Worm (Caenorhabditis elegans): ENCODE results near the gene ifta-1.

The ifta-1 gene

DNA sequence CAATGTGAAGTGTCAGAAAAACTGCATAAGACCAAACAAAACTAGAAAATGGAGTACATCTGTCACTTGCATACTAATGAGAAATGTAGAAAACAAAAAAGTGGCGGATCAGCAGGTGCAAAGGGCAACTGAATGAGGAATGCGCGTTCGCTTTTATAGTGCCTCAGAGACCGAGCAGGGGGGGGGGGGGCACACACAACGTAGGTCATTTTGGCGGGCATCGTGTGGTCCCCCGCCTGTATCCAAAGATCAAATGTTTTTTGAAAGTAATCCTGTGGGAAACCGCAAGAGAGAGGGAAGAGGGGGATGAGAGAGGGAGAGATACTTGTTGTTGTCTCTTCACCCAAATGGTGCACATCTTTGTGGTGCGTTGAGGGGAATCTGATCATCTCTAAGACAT is 34.2 kb downstream of the ifta-1 start (continued):
- TF ChIP-seq F22D6.2 (tag; optimal IDR thresholded peaks at IDR 0.05) = no peak
- TF ChIP-seq nfya-1 (tag; optimal IDR thresholded peaks at IDR 0.05; ENCODE audit: borderline replicate concordance, insufficient read depth) = no peak
- no peak for TF ChIP-seq bed-1 (GFP tag; IDR thresholded peaks at IDR 0.05)
- TF ChIP-seq tbp1 (GFP tag; optimal IDR thresholded peaks at IDR 0.05) = no peak
- TF ChIP-seq dpff-1 (tag; optimal IDR thresholded peaks at IDR 0.05) = no peak
- TF ChIP-seq akir-1 (GFP tag; optimal IDR thresholded peaks at IDR 0.05) = no peak
- TF ChIP-seq Y95B8A.8 (GFP tag; IDR thresholded peaks at IDR 0.05) = no peak
- no peak for TF ChIP-seq pbrm-1 (GFP tag; IDR thresholded peaks at IDR 0.05)
- TF ChIP-seq unc-62 (GFP tag; optimal IDR thresholded peaks at IDR 0.05) = no peak
- no peak for TF ChIP-seq ceh-100 (GFP tag; IDR thresholded peaks at IDR 0.05)
- TF ChIP-seq madf-6 (GFP tag; IDR thresholded peaks at IDR 0.05) = peak; percentile 71
- TF ChIP-seq F55B11.4 (tag; optimal IDR thresholded peaks at IDR 0.05; ENCODE audit: borderline replicate concordance, insufficient read depth) = no peak

DNA sequence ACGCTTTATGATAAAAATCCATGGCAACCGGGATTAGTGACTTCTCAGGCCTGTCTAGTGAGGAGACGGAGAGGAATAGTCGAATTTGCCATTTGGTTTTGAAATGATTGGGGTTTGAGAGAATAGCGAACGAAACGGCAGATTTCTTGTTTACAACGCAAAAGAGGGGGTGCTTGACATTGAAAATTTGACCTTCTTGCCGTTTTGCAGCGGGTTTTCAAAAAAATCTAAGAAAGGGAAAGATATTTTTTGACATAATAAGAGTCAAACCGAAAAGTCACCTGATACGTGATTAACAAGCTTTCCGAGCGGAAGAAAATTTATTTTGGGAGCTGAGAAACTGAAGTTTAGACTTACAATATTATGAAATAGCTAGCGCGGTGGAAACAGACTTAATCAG is 34.7 kb downstream of the ifta-1 start:
- TF ChIP-seq lin-26 (GFP tag; IDR thresholded peaks at IDR 0.05) = no peak
- TF ChIP-seq tbp1 (GFP tag; optimal IDR thresholded peaks at IDR 0.05) = no peak
- no peak for TF ChIP-seq ccch-3 (GFP tag; optimal IDR thresholded peaks at IDR 0.05)
- TF ChIP-seq cebp-1 (GFP tag; IDR thresholded peaks at IDR 0.05) = no peak
- TF ChIP-seq cebp-1 (tag; optimal IDR thresholded peaks at IDR 0.05) = peak; percentile 21

DNA sequence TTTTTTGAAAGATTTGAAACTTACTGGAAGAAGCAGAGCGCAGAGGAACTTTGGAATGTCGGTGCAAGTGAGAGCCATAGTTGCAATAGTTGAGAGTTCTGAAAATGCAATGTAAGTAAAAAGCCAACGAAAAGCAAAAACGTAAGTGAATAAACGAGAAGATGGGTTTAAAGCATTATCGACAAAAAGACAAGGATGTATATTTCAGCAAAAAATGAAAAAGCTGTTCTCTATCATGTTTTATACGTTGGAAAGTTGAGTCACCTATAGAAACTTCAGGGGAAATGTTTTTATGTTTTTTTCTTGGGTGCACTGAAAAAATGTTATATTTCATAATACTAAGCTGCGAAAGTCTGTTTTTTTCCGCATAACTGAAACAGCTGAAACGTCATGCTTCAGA is 35.5 kb downstream of the ifta-1 start, which contains the start of gene T23F2.5:
Gene T23F2.5 (minus strand): TSS at position 101 of the 400 bp plus-strand sequence.
- TF ChIP-seq cebp-1 (GFP tag; IDR thresholded peaks at IDR 0.05) = no peak
- TF ChIP-seq cebp-1 (tag; optimal IDR thresholded peaks at IDR 0.05) = peak; percentile 39
- no peak for TF ChIP-seq repo-1 (tag; optimal IDR thresholded peaks at IDR 0.05)

DNA sequence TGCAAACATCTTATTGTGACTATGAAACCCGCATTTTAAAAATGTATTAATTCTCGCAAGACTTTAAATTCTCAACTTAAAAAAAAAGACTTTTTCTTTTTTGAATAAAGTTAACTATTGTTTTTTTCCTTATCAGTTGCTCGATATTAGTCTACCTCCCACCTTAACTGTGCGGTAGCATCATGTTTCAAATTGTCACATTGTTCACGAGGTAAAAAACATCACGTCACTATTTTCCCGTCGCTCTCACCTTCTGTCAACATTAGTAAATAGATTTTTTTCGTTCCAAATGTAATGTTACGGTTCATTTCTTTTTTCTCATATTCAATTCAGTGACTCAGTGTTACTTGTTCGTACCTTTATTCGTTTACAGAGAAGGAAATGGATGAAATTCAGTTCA is 36.2 kb downstream of the ifta-1 start:
- no peak for TF ChIP-seq F22D6.2 (tag; optimal IDR thresholded peaks at IDR 0.05)
- TF ChIP-seq F57A8.1 (GFP tag; optimal IDR thresholded peaks at IDR 0.05) = no peak
- TF ChIP-seq nhr-90 (tag; optimal IDR thresholded peaks at IDR 0.05) = no peak
- TF ChIP-seq F37B4.10 (GFP tag; IDR thresholded peaks at IDR 0.05) = no peak
- TF ChIP-seq dpff-1 (tag; optimal IDR thresholded peaks at IDR 0.05) = no peak
- TF ChIP-seq F33H1.4 (GFP tag; IDR thresholded peaks at IDR 0.05) = no peak
- TF ChIP-seq ceh-27 (GFP tag; optimal IDR thresholded peaks at IDR 0.05) = no peak
- no peak for TF ChIP-seq Y53F4B.3 (GFP tag; IDR thresholded peaks at IDR 0.05)
- no peak for TF ChIP-seq snpc-1.3 (tag; optimal IDR thresholded peaks at IDR 0.05; ENCODE audit: insufficient read depth)
- no peak for TF ChIP-seq ceh-79 (tag; optimal IDR thresholded peaks at IDR 0.05)
- TF ChIP-seq rpc-1 (optimal IDR thresholded peaks at IDR 0.05) = no peak
- TF ChIP-seq rpc-1 (tag; optimal IDR thresholded peaks at IDR 0.05) = no peak
- TF ChIP-seq lin-40 (tag; optimal IDR thresholded peaks at IDR 0.05) = no peak
- no peak for TF ChIP-seq chd-7 (tag; optimal IDR thresholded peaks at IDR 0.05)
- no peak for TF ChIP-seq repo-1 (tag; optimal IDR thresholded peaks at IDR 0.05)
- TF ChIP-seq madf-3 (GFP tag; IDR thresholded peaks at IDR 0.05) = no peak
- no peak for TF ChIP-seq B0336.3 (GFP tag; IDR thresholded peaks at IDR 0.05)
- no peak for TF ChIP-seq tbx-9 (tag; optimal IDR thresholded peaks at IDR 0.05; ENCODE audit: borderline replicate concordance)

DNA sequence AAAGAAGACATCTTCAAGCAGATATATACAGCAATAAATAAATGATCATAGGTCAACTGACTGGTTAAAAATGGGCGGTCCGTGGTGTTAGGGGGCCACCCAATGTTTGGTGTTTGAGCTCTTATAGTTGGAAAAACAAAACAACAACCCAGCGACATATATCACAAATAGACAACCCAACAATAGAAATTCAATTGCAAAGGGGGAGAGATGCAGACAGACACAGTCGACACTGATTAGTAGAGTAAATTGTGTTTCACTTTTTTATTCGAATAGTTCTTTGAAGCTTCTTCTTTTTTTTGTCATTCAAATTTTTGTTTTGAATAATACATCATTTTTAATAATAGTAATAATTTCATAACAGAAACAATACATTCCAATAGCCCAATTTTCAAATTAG is 37.1 kb downstream of the ifta-1 start:
- no peak for TF ChIP-seq lag-1 (GFP tag; IDR thresholded peaks at IDR 0.05)
- no peak for TF ChIP-seq lin-40 (tag; optimal IDR thresholded peaks at IDR 0.05)
- no peak for TF ChIP-seq ztf-3 (GFP tag; optimal IDR thresholded peaks at IDR 0.05)
- no peak for TF ChIP-seq let-526 (GFP tag; IDR thresholded peaks at IDR 0.05)
- no peak for TF ChIP-seq Y67H2A.10 (GFP tag; conservative IDR thresholded peaks at IDR 0.05)
- no peak for TF ChIP-seq die-1 (tag; optimal IDR thresholded peaks at IDR 0.05)
- TF ChIP-seq let-607 (tag; optimal IDR thresholded peaks at IDR 0.05) = no peak
- TF ChIP-seq efl-1 (GFP tag; optimal IDR thresholded peaks at IDR 0.05) = no peak
- TF ChIP-seq xnd-1 (tag; optimal IDR thresholded peaks at IDR 0.05) = no peak
- TF ChIP-seq egl-18 (GFP tag; IDR thresholded peaks at IDR 0.05) = no peak
- no peak for TF ChIP-seq sptf-2 (GFP tag; optimal IDR thresholded peaks at IDR 0.05)

Data from whole organism, young adult.